Worm (Caenorhabditis elegans) whole organism, L3 larva: Measurements from ENCODE around the gene lips-5.

ENCODE experiments used
- R02D3.7 ChIP-seq: fragments of 150-350 bp; optimal IDR thresholded peaks from 2 replicates; lab custom pipeline; 2014; ENCODE audit warnings: missing biosample characterization, missing genetic modification characterization
- ZK546.5 ChIP-seq: sonication (generic microtip); optimal IDR thresholded peaks from 2 replicates; lab custom pipeline; 2017; ENCODE audit warnings: missing biosample characterization, missing genetic modification characterization
- aly-2 ChIP-seq: fragments of 150-350 bp; optimal IDR thresholded peaks from 2 replicates; lab custom pipeline; 2014; ENCODE audit warnings: missing biosample characterization, missing genetic modification characterization
- ama-1 ChIP-seq: fragments of 150-350 bp; optimal IDR thresholded peaks from 2 replicates; lab custom pipeline; 2018
- ceh-28 ChIP-seq: fragments of 150-350 bp; optimal IDR thresholded peaks from 2 replicates; lab custom pipeline; 2014; ENCODE audit warnings: missing biosample characterization, missing genetic modification reagents, missing genetic modification characterization
- ceh-82 ChIP-seq: fragments of 150-350 bp; optimal IDR thresholded peaks from 2 replicates; lab custom pipeline; 2014; ENCODE audit warnings: missing biosample characterization, missing genetic modification characterization
- ceh-9 ChIP-seq: sonication (generic microtip); optimal IDR thresholded peaks from 2 replicates; lab custom pipeline; 2018; ENCODE audit warnings: missing biosample characterization, missing genetic modification characterization
- daf-12 ChIP-seq: fragments of 150-350 bp; optimal IDR thresholded peaks from 2 replicates; lab custom pipeline; 2014; ENCODE audit warnings: missing biosample characterization, missing genetic modification reagents, missing genetic modification characterization
- egl-27 ChIP-seq: sonication (generic microtip); optimal IDR thresholded peaks from 4 replicates; lab custom pipeline; 2017; ENCODE audit warnings: missing biosample characterization, missing genetic modification reagents, missing genetic modification characterization
- elt-1 ChIP-seq: fragments of 150-350 bp; optimal IDR thresholded peaks from 2 replicates; lab custom pipeline; 2014; ENCODE audit warnings: missing biosample characterization, missing genetic modification characterization
- elt-2 ChIP-seq: sonication (generic microtip); optimal IDR thresholded peaks from 2 replicates; lab custom pipeline; 2016; ENCODE audit warnings: missing genetic modification reagents, mild to moderate bottlenecking, missing genetic modification characterization, missing compliant biosample characterization
- eor-1 ChIP-seq, 2 experiments: fragments of 150-350 bp; optimal IDR thresholded peaks; 2 replicates each; lab custom pipeline; 2014 to 2018; ENCODE audit warnings: missing biosample characterization in 2 of 2, missing genetic modification characterization in 2 of 2
- fkh-2 ChIP-seq: fragments of 150-350 bp; optimal IDR thresholded peaks from 2 replicates; lab custom pipeline; 2014; ENCODE audit warnings: missing biosample characterization, missing genetic modification reagents, missing genetic modification characterization
- hmg-11 ChIP-seq: sonication (generic microtip); optimal IDR thresholded peaks from 2 replicates; lab custom pipeline; 2016; ENCODE audit warnings: missing genetic modification characterization, missing compliant biosample characterization
- jun-1 ChIP-seq: fragments of 150-350 bp; optimal IDR thresholded peaks from 2 replicates; lab custom pipeline; 2014; ENCODE audit warnings: missing biosample characterization, missing genetic modification reagents, missing genetic modification characterization
- lin-15B ChIP-seq: fragments of 150-350 bp; optimal IDR thresholded peaks from 2 replicates; lab custom pipeline; 2014; ENCODE audit warnings: missing biosample characterization, missing genetic modification characterization
- lin-39 ChIP-seq: fragments of 150-350 bp; optimal IDR thresholded peaks from 2 replicates; lab custom pipeline; 2018; ENCODE audit warnings: missing biosample characterization, missing genetic modification reagents, missing genetic modification characterization
- lsy-12 ChIP-seq: sonication (generic microtip); optimal IDR thresholded peaks from 2 replicates; lab custom pipeline; 2016; ENCODE audit warnings: mild to moderate bottlenecking, missing genetic modification characterization, missing compliant biosample characterization
- mdl-1 ChIP-seq: fragments of 150-350 bp; optimal IDR thresholded peaks from 2 replicates; lab custom pipeline; 2014; ENCODE audit warnings: missing biosample characterization, missing genetic modification characterization
- mml-1 ChIP-seq: fragments of 150-350 bp; sonication (generic microtip); optimal IDR thresholded peaks from 3 replicates; lab custom pipeline; 2014; ENCODE audit warnings: missing biosample characterization, missing genetic modification characterization
- nfya-1 ChIP-seq: sonication (generic microtip); optimal IDR thresholded peaks from 2 replicates; lab custom pipeline; 2017; ENCODE audit warnings: missing genetic modification characterization, mild to moderate bottlenecking, missing compliant biosample characterization, antibody characterized with exemption, moderate library complexity; ENCODE audit not compliant: insufficient read depth
- nhr-11 ChIP-seq: fragments of 150-350 bp; optimal IDR thresholded peaks from 2 replicates; lab custom pipeline; 2014; ENCODE audit warnings: missing biosample characterization, missing genetic modification characterization
- nhr-23 ChIP-seq: fragments of 150-350 bp; optimal IDR thresholded peaks from 2 replicates; lab custom pipeline; 2014; ENCODE audit warnings: missing biosample characterization, missing genetic modification reagents, missing genetic modification characterization
- nhr-25 ChIP-seq: sonication (generic microtip); optimal IDR thresholded peaks from 2 replicates; lab custom pipeline; 2017; ENCODE audit warnings: missing biosample characterization, missing genetic modification characterization
- nhr-28 ChIP-seq: fragments of 150-350 bp; optimal IDR thresholded peaks from 2 replicates; lab custom pipeline; 2014; ENCODE audit warnings: missing biosample characterization, missing genetic modification characterization
- nhr-43 ChIP-seq: sonication (generic microtip); optimal IDR thresholded peaks from 2 replicates; lab custom pipeline; 2016; ENCODE audit warnings: mild to moderate bottlenecking, missing genetic modification characterization, missing compliant biosample characterization; ENCODE audit not compliant: poor library complexity, severe bottlenecking
- nhr-67 ChIP-seq: fragments of 150-350 bp; optimal IDR thresholded peaks from 2 replicates; lab custom pipeline; 2014; ENCODE audit warnings: missing biosample characterization, missing genetic modification characterization
- nhr-76 ChIP-seq: fragments of 150-350 bp; sonication (generic microtip); optimal IDR thresholded peaks from 5 replicates; lab custom pipeline; 2014; ENCODE audit warnings: missing biosample characterization, missing genetic modification characterization
- nhr-77 ChIP-seq: fragments of 150-350 bp; optimal IDR thresholded peaks from 2 replicates; lab custom pipeline; 2014; ENCODE audit warnings: missing biosample characterization, missing genetic modification characterization
- pha-4 ChIP-seq: fragments of 150-350 bp; optimal IDR thresholded peaks from 2 replicates; lab custom pipeline; 2014; ENCODE audit warnings: missing biosample characterization, missing genetic modification reagents, missing genetic modification characterization
- sea-2 ChIP-seq: fragments of 150-350 bp; sonication (generic microtip); optimal IDR thresholded peaks from 4 replicates; lab custom pipeline; 2014; ENCODE audit warnings: missing biosample characterization, missing genetic modification reagents, missing genetic modification characterization
- skn-1 ChIP-seq: fragments of 150-350 bp; optimal IDR thresholded peaks from 2 replicates; lab custom pipeline; 2014; ENCODE audit warnings: missing biosample characterization, missing genetic modification characterization
- snpc-4 ChIP-seq: fragments of 150-350 bp; optimal IDR thresholded peaks from 2 replicates; lab custom pipeline; 2014; ENCODE audit warnings: missing biosample characterization, missing genetic modification characterization
- unc-39 ChIP-seq: sonication (generic microtip); optimal IDR thresholded peaks from 4 replicates; lab custom pipeline; 2017; ENCODE audit warnings: missing biosample characterization, missing genetic modification characterization
- unc-62 ChIP-seq: fragments of 150-350 bp; sonication (generic microtip); optimal IDR thresholded peaks from 4 replicates; lab custom pipeline; 2014; ENCODE audit warnings: missing biosample characterization, missing genetic modification reagents, missing genetic modification characterization
- zag-1 ChIP-seq: fragments of 150-350 bp; optimal IDR thresholded peaks from 2 replicates; lab custom pipeline; 2014; ENCODE audit warnings: missing biosample characterization, missing genetic modification characterization
- ztf-11 ChIP-seq: fragments of 150-350 bp; optimal IDR thresholded peaks from 2 replicates; lab custom pipeline; 2014; ENCODE audit warnings: missing biosample characterization, missing genetic modification characterization
- ztf-4 ChIP-seq: fragments of 150-350 bp; optimal IDR thresholded peaks from 2 replicates; lab custom pipeline; 2014; ENCODE audit warnings: missing biosample characterization, missing genetic modification characterization

lips-5 gene

DNA sequence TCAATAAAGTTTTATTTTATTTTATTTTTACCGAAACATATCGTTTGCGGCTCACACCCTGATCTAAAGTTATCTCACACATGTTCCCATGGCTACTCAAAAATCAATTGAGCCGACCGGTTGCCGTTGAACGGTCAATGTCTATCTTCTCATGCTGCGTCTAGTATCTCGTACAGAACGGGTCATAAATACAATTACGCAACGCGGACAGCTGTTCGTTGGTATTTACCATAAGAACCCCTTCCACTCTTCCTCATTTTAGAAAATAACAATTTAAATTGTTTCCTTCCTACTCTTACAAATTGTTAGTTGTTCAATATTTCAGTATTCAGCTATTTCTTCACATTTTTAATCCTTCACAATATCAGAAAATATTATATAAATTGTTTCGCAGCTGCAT lies 29.7 kb downstream of the lips-5 start:
- TF ChIP-seq aly-2 (tag; lab: Kevin White, UChicago) (no peak), nhr-25 (tag; lab: Kevin White, UChicago) (no peak), ZK546.5 (no peak), ztf-11 (tag; lab: Kevin White, UChicago) (no peak), nhr-77 (tag; lab: Kevin White, UChicago) (no peak)

DNA sequence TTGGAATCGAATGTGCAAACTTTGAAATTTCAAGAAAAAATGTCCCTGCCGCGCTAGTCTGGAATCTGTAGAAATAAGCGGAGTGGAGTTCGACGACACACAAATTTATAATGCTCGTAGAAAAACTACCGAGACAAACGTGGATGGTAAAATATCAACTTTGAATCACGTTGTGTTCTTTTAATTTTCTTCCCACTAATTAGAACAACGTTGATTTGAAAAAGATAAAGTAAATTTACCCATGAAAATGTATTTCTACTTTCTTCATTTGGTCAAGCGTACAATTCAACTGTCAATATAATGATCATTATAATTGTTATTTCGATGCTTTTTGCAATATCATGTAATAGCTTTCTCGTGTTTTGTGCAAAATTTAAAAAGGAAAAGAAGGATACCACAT lies 31.1 kb downstream of the lips-5 start, which contains the start of gene K01A6.5:
Gene K01A6.5 (plus strand): TSS at position 301 of the 400 bp plus-strand sequence.
- TF ChIP-seq ceh-9 (tag; lab: Kevin White, UChicago) = no peak
- no peak for TF ChIP-seq ceh-28
- TF ChIP-seq skn-1 (tag; lab: Kevin White, UChicago) = no peak
- TF ChIP-seq lin-39 (tag; lab: Kevin White, UChicago) = no peak
- TF ChIP-seq pha-4 = no peak
- no peak for TF ChIP-seq elt-1 (tag; lab: Kevin White, UChicago)
- TF ChIP-seq ceh-82 = no peak
- TF ChIP-seq ztf-4 (tag; lab: Kevin White, UChicago) = no peak
- no peak for TF ChIP-seq nhr-67 (tag; lab: Kevin White, UChicago)
- TF ChIP-seq sea-2 (GFP tag; lab: Kevin White, UChicago) = no peak
- no peak for TF ChIP-seq hmg-11 (tag; lab: Kevin White, UChicago)
- no peak for TF ChIP-seq nhr-76
- no peak for TF ChIP-seq jun-1 (tag; lab: Kevin White, UChicago)
- no peak for TF ChIP-seq aly-2 (tag; lab: Kevin White, UChicago)
- no peak for TF ChIP-seq ama-1

DNA sequence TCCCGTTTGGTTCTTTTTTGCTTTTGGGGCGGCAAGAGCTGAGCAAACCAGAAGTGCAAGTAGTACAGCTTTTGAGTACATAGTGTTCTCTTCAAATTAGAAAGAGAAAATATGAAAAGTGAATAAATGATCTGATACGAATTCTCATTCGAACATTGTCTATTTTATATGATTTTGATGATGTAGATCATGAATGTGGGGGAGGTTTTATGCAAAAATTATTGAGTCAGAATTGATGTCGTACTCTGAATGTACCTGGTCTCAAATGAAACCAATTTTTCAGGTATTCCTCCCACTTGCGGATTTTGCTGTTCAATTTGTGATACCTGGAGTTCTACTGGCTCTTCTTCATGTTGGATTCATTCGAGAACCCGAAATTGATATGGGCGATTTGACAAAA lies 33.3 kb downstream of the lips-5 start, which contains the start of gene K01A6.4:
Gene K01A6.4 (minus strand): TSS at position 101 of the 400 bp plus-strand sequence.
- TF ChIP-seq unc-62 (GFP tag; lab: Kevin White, UChicago) (no peak), nhr-25 (tag; lab: Kevin White, UChicago) (no peak), R02D3.7 (no peak), ztf-4 (tag; lab: Kevin White, UChicago) (no peak), nhr-77 (tag; lab: Kevin White, UChicago) (no peak), elt-1 (tag; lab: Kevin White, UChicago) (no peak), daf-12 (tag; lab: Kevin White, UChicago) (no peak), mml-1 (no peak), nhr-43 (no peak), nhr-28 (tag; lab: Kevin White, UChicago) (no peak), nfya-1 (tag; lab: Kevin White, UChicago) (no peak), egl-27 (tag; lab: Kevin White, UChicago) (no peak), nhr-76 (no peak), elt-2 (tag; lab: Kevin White, UChicago) (no peak), ZK546.5 (no peak), nhr-67 (tag; lab: Kevin White, UChicago) (no peak), ama-1 (no peak)

DNA sequence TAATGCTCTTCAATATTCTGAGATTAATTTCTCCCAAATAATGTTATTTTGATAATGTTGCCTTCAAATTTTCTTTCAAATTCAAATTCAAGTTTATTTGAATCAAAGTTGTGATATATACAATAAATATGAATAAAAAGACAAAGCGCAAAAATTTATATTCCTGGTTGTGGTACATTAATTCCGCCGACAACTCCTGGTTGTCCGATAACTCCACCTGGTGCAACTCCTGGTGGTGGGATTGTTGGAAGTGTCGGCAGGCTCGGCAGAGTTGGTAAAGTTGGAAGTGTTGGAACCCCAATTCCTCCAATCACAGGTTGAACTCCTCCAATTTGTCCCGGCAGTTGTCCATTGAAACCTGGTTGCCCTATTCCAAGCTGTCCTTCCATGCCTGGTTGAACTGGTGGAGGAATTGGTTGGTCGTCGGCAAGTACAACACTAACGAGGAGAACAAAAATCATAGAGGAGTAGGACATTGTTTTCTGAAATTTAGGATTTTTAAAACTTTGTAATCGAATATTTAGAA lies 35.4 kb downstream of the lips-5 start, which contains the start of gene K01A6.7:
Gene K01A6.7 (minus strand): TSS at position 476 of the 526 bp plus-strand sequence.
- TF ChIP-seq skn-1 (tag; lab: Kevin White, UChicago) (no peak), nhr-23 (tag; lab: Kevin White, UChicago) (no peak), pha-4 (no peak), nhr-11 (tag; lab: Kevin White, UChicago) (no peak), ceh-28 (no peak), mdl-1 (no peak), zag-1 (tag; lab: Kevin White, UChicago) (no peak), unc-62 (GFP tag; lab: Kevin White, UChicago) (no peak), nhr-67 (tag; lab: Kevin White, UChicago) (no peak), ZK546.5 (no peak), nhr-43 (no peak), snpc-4 (tag; lab: Kevin White, UChicago) (no peak), egl-27 (tag; lab: Kevin White, UChicago) (no peak)
- TF ChIP-seq, all 47 proteins: peak for 0

DNA sequence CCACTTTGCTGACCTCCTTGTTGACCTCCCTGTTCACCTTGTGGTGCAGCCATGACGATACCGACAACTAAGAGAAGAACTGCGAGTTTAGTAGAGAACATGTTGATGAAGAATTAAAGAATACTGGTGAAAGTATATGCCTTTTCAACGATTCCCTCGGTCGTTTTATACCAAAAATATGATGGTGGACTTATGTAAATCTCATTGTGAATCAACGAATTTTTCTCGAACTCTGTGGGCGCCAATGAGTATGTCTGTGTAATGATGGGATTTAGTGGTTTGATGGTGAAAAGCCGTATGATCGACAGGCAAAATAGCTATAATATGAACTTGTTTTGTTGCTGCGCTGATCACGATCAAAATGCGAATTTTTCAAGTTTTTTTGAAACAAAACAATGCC lies 36.3 kb downstream of the lips-5 start, which contains the start of gene K01A6.8:
Gene K01A6.8 (minus strand): TSS at position 101 of the 400 bp plus-strand sequence.
- TF ChIP-seq lin-15B (tag; lab: Kevin White, UChicago) (no peak), elt-2 (tag; lab: Kevin White, UChicago) (no peak), nhr-25 (tag; lab: Kevin White, UChicago) (no peak), ceh-82 (no peak), ztf-11 (tag; lab: Kevin White, UChicago) (no peak), nhr-11 (tag; lab: Kevin White, UChicago) (no peak), aly-2 (tag; lab: Kevin White, UChicago) (no peak), fkh-2 (tag; lab: Kevin White, UChicago) (no peak), egl-27 (tag; lab: Kevin White, UChicago) (no peak), lsy-12 (no peak), nhr-23 (tag; lab: Kevin White, UChicago) (no peak), unc-39 (tag; lab: Kevin White, UChicago) (no peak), hmg-11 (tag; lab: Kevin White, UChicago) (no peak), lin-39 (tag; lab: Kevin White, UChicago) (no peak), nhr-77 (tag; lab: Kevin White, UChicago) (no peak), ceh-9 (tag; lab: Kevin White, UChicago) (no peak), jun-1 (tag; lab: Kevin White, UChicago) (no peak), eor-1 (tag; optimal IDR thresholded peaks at IDR 0.05; lab: Kevin White, UChicago) (no peak)
- TF ChIP-seq, all 47 proteins: peak for 0
